Worm (Caenorhabditis elegans) whole organism, early embryonic: ENCODE data around the gene F31F7.1.

Source experiments
- ama-1 ChIP-seq: fragments of 150-350 bp; optimal IDR thresholded peaks from 2 replicates; lab custom pipeline; 2014
- ceh-13 ChIP-seq: fragments of 200-800 bp; sonication (Bioruptor generic); optimal IDR thresholded peaks from 2 replicates; lab custom pipeline; 2018; ENCODE audit warnings: mild to moderate bottlenecking, missing genetic modification characterization, missing compliant biosample characterization
- hmg-4 ChIP-seq: fragments of 200-800 bp; sonication (Bioruptor generic); optimal IDR thresholded peaks from 2 replicates; lab custom pipeline; 2018; ENCODE audit warnings: mild to moderate bottlenecking, missing genetic modification characterization, missing compliant biosample characterization

- TF ChIP-seq hmg-4 (GFP tag; lab: Kevin White, UChicago) (no peak), ceh-13 (GFP tag; lab: Kevin White, UChicago) (no peak), ama-1 (lab: Kevin White, UChicago) (no peak)
Observed at ce11 chrV:6259139-6259538, 17.1 kb upstream of the F31F7.1 start, which contains the start of gene K08B12.1.
